4 fruit fly cellular contexts compared by ENCODE assay signal in the genomic region with DNA sequence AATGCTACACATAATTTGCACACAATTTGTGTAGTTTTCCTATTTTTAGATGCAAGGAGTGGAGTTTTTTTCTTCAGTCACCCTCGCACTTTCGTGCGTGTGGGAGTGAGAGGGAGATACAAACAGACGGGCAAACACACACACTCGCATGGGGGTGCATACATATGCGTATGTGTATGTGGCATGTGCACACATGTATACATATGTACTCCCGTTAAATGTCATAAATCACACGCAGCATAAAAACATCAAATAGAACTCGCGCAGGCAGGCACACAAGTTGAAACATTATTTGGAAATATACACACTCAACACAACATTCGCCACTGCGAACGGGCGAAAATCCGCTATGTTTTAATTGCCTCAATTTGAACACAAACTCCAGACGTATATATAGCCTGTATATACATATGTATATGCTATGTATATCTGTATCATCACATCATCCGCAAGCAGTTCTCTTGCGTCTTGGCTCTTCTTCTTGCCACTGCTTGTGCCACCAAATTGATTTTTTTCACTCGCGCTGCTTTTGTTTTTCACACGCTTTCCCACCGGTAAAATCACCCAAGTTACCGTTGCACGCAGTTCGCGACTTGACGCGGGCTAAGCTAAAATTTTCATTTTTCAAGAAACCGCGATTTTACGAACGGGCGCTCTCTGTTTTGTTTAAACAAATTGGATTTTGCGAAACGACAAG.
TF ChIP-seq lines count a peak whose summit lies in the region.

A gene (plus strand): TSS at position 508 of the 697 bp plus-strand sequence.
A gene (minus strand): TSS at position 686 of the 697 bp plus-strand sequence.

- TF ChIP-seq CTCF in whole organism, embryonic (GFP tag; optimal IDR thresholded peaks at IDR 0.05; lab: Kevin White, UChicago): no peak

TF ChIP-seq in whole organism, adult, 20 proteins besides CTCF, POLR2A, EP300 and RAD21:
- no peak for TF ChIP-seq cnc (optimal IDR thresholded peaks at IDR 0.05; lab: Kevin White, UChicago)
- no peak for TF ChIP-seq ovo (GFP tag; optimal IDR thresholded peaks at IDR 0.05; lab: Kevin White, UChicago)
- TF ChIP-seq tj (GFP tag; optimal IDR thresholded peaks at IDR 0.05; lab: Kevin White, UChicago): peak; percentile 10
- no peak for TF ChIP-seq bab1 (GFP tag; optimal IDR thresholded peaks at IDR 0.05; lab: Kevin White, UChicago)

TF ChIP-seq in whole organism, embryonic, 481 proteins besides CTCF, POLR2A, EP300 and RAD21 (continues in another document):
- TF ChIP-seq CG1832 (GFP tag; optimal IDR thresholded peaks at IDR 0.05; lab: Kevin White, UChicago): peak; percentile 49
- no peak for TF ChIP-seq usp (GFP tag; optimal IDR thresholded peaks at IDR 0.05; lab: Kevin White, UChicago)
- no peak for TF ChIP-seq Optix (GFP tag; IDR thresholded peaks at IDR 0.05; lab: Robert Waterston, UW)
- no peak for TF ChIP-seq CG4424 (GFP tag; optimal IDR thresholded peaks at IDR 0.05; lab: Kevin White, UChicago)
- no peak for TF ChIP-seq Dref (GFP tag; IDR thresholded peaks at IDR 0.05; lab: Robert Waterston, UW)
- no peak for TF ChIP-seq Xrp1 (GFP tag; IDR thresholded peaks at IDR 0.05; lab: Robert Waterston, UW)
- no peak for TF ChIP-seq CG4730 (GFP tag; IDR thresholded peaks at IDR 0.05; lab: Robert Waterston, UW)
- no peak for TF ChIP-seq Six4 (GFP tag; optimal IDR thresholded peaks at IDR 0.05; lab: Kevin White, UChicago)
- peak; percentile 36; the same call in 1 of the 2 replicates for TF ChIP-seq CG11247 (GFP tag; IDR thresholded peaks at IDR 0.05; lab: Robert Waterston, UW)
- TF ChIP-seq CG15479 (GFP tag; optimal IDR thresholded peaks at IDR 0.05; lab: Kevin White, UChicago): peak; percentile 49
- TF ChIP-seq pros (GFP tag; optimal IDR thresholded peaks at IDR 0.05; lab: Kevin White, UChicago): peak; percentile 61
- TF ChIP-seq CG15696 (tag; optimal IDR thresholded peaks at IDR 0.05; lab: Kevin White, UChicago): no peak
- peak; percentile 34 for TF ChIP-seq CG4617 (GFP tag; optimal IDR thresholded peaks at IDR 0.05; lab: Kevin White, UChicago; ENCODE audit: borderline replicate concordance)
- TF ChIP-seq CHES-1-like (GFP tag; optimal IDR thresholded peaks at IDR 0.05; lab: Kevin White, UChicago): peak; percentile 23
- TF ChIP-seq tgo (GFP tag; IDR thresholded peaks at IDR 0.05; lab: Robert Waterston, UW): no peak
- TF ChIP-seq bsh (GFP tag; optimal IDR thresholded peaks at IDR 0.05; lab: Kevin White, UChicago): peak in 1 of 2 experiments; percentile 8
- TF ChIP-seq slp2 (GFP tag; optimal IDR thresholded peaks at IDR 0.05; lab: Kevin White, UChicago): no peak
- TF ChIP-seq Med (GFP tag; lab: Kevin White, UChicago): peak; percentile 41
- no peak for TF ChIP-seq CG17568 (GFP tag; optimal IDR thresholded peaks at IDR 0.05; lab: Kevin White, UChicago)
- TF ChIP-seq CG43689 (GFP tag; IDR thresholded peaks at IDR 0.05; lab: Robert Waterston, UW): no peak
- TF ChIP-seq Drgx (GFP tag; IDR thresholded peaks at IDR 0.05; lab: Robert Waterston, UW): 0 out of 2 replicates have a peak, but pooled peaks have one; percentile 10
- TF ChIP-seq schlank (tag; optimal IDR thresholded peaks at IDR 0.05; lab: Kevin White, UChicago): no peak
- TF ChIP-seq cg (GFP tag; optimal IDR thresholded peaks at IDR 0.05; lab: Kevin White, UChicago): peak; percentile 94
- TF ChIP-seq CG5953 (GFP tag; IDR thresholded peaks at IDR 0.05; lab: Robert Waterston, UW): no peak
- TF ChIP-seq CG8478 (optimal IDR thresholded peaks at IDR 0.05; lab: Kevin White, UChicago): peak; percentile 37
- peak; percentile 94 for TF ChIP-seq CG17385 (GFP tag; optimal IDR thresholded peaks at IDR 0.05; lab: Kevin White, UChicago)

TF ChIP-seq in whole organism, prepupa, 60 proteins besides CTCF, POLR2A, EP300 and RAD21:
- TF ChIP-seq salr (GFP tag; optimal IDR thresholded peaks at IDR 0.05; lab: Kevin White, UChicago): no peak
- TF ChIP-seq spab (GFP tag; optimal IDR thresholded peaks at IDR 0.05; lab: Kevin White, UChicago): no peak
- TF ChIP-seq CG15336 (GFP tag; IDR thresholded peaks at IDR 0.05; lab: Robert Waterston, UW): peak; percentile 27; the same call in 1 of the 2 replicates
- peak; percentile 23 for TF ChIP-seq vri (GFP tag; optimal IDR thresholded peaks at IDR 0.05; lab: Kevin White, UChicago)
- peak; percentile 27 for TF ChIP-seq fkh (GFP tag; optimal IDR thresholded peaks at IDR 0.05; lab: Kevin White, UChicago)
- TF ChIP-seq ss (GFP tag; optimal IDR thresholded peaks at IDR 0.05; lab: Kevin White, UChicago): peak in 1 of 2 experiments; percentile 27
- peak; percentile 79 for TF ChIP-seq Eip78C (GFP tag; lab: Kevin White, UChicago)

TF ChIP-seq in whole organism, pupa, 21 proteins besides CTCF, POLR2A, EP300 and RAD21:
- no peak for TF ChIP-seq CG15710 (tag; optimal IDR thresholded peaks at IDR 0.05; lab: Kevin White, UChicago)
- no peak for TF ChIP-seq Pif1B (GFP tag; optimal IDR thresholded peaks at IDR 0.05; lab: Kevin White, UChicago)
- TF ChIP-seq CG10348 (GFP tag; IDR thresholded peaks at IDR 0.05; lab: Robert Waterston, UW): no peak
- no peak for TF ChIP-seq gl (tag; optimal IDR thresholded peaks at IDR 0.05; lab: Kevin White, UChicago)
- TF ChIP-seq CG8301 (tag; optimal IDR thresholded peaks at IDR 0.05; lab: Kevin White, UChicago): no peak
- TF ChIP-seq CG32121 (GFP tag; IDR thresholded peaks at IDR 0.05; lab: Robert Waterston, UW): peak; percentile 31; the same call in 1 of the 2 replicates
- TF ChIP-seq CG13204 (GFP tag; optimal IDR thresholded peaks at IDR 0.05; lab: Kevin White, UChicago): no peak
